Fruit fly (Drosophila melanogaster) ovary, adult (tissue): ENCODE measurements around the gene Nazo.
A peak's percentile ranks its signal among the peaks of the same experiment; 100 is the strongest.

Experiments used
- CG17801 ChIP-seq: fragments of 200-800 bp; optimal IDR thresholded peaks from 2 replicates; lab custom pipeline; 2019; ENCODE audit warnings: missing biosample characterization, mild to moderate bottlenecking, missing genetic modification characterization, moderate library complexity; ENCODE audit not compliant: partially characterized antibody

Gene Nazo

dm6 chr3R:8279970-8280369 lies 7.7 kb upstream of the Nazo start:
- no peak for TF ChIP-seq CG17801

dm6 chr3R:8282727-8283126 lies 4.9 kb upstream of the Nazo start:
- TF ChIP-seq CG17801: no peak

dm6 chr3R:8284234-8284633 lies 3.4 kb upstream of the Nazo start:
- no peak for TF ChIP-seq CG17801

- TF ChIP-seq CG17801: no peak
Measured at dm6 chr3R:8285727-8286344, 1.8 kb upstream of the Nazo start.

DNA sequence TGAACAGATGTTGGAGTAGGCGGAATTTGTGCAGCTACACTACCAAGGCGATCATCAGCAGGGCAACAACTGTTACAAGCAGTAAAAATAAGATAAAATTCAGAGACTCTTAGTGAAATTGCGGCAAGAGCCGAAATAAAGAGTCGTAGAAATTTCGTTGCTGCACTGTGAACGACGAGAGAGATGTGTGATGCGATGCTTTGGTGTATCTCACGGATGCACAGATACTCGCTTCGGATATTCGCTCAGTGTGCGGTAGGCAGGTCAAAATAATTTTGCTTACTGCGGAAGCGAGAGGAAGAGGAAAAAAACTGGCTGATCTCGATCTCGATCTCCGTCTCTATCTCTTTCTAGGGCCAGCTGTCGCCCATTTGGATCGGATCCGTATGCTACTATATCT lies 1.1 kb downstream of the Nazo start:
- TF ChIP-seq CG17801: no peak

dm6 chr3R:8290478-8290877 lies 2.8 kb downstream of the Nazo start, which contains the start of gene CG11672:
Gene CG11672, minus strand, starts transcription at chr3R:8290578.
- no peak for TF ChIP-seq CG17801

dm6 chr3R:8290940-8291339 lies 3.3 kb downstream of the Nazo start, which contains the start of gene CG31464:
Gene CG31464, plus strand, starts transcription at chr3R:8291240.
- TF ChIP-seq CG17801: no peak

dm6 chr3R:8292034-8292433 lies 4.4 kb downstream of the Nazo start, which contains the start of gene CG31463:
Gene CG31463, plus strand, starts transcription at chr3R:8292335.
- TF ChIP-seq CG17801: no peak

dm6 chr3R:8300928-8301752 lies 13.5 kb downstream of the Nazo start, which contains the start of the genes CG9626 and mRpL1:
Gene CG9626, minus strand, starts transcription at chr3R:8300978.
Gene mRpL1, plus strand, starts transcription at chr3R:8301440.
- TF ChIP-seq CG17801: no peak

dm6 chr3R:8303848-8304247 lies 16.2 kb downstream of the Nazo start, which contains the start of gene nac:
Gene nac, minus strand, starts transcription at chr3R:8304023.
- no peak for TF ChIP-seq CG17801

dm6 chr3R:8305110-8305509 lies 17.4 kb downstream of the Nazo start, which contains the start of gene Sgt1:
Gene Sgt1, minus strand, starts transcription at chr3R:8305274.
- peak; percentile 37 for TF ChIP-seq CG17801

DNA sequence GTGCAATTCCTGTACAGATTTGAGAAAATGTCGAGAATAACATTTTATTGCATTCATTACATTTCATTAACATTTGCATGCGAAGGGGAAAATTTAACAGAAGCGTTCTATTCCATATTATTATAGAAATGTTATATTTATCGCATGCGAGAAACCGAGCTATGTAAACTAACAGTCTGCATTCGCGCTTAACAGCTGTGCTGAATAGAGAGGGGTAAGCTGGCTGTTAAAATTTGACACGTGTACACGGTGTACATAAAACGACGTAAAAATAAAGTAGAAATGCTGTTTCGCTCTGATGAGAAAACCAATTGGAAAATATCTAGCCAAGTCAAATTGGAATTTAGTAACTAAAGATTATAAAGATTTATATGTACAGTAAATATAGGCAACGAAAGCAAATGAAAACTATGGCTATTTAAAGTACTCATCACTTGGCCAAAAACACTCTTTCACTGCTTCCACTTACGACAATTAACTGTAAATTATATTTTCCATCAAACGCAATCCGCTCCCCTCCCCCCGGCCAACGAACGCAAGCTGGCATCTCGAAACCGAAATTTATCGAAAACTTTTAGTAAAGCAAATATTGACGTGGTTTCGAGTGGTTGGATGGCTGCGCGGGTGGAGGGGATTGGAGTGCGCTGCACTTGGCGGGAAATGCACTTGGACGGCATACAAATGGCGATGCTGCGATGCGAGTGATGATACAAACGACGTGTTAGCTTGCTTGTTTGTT lies 18.7 kb downstream of the Nazo start:
- no peak for TF ChIP-seq CG17801

DNA sequence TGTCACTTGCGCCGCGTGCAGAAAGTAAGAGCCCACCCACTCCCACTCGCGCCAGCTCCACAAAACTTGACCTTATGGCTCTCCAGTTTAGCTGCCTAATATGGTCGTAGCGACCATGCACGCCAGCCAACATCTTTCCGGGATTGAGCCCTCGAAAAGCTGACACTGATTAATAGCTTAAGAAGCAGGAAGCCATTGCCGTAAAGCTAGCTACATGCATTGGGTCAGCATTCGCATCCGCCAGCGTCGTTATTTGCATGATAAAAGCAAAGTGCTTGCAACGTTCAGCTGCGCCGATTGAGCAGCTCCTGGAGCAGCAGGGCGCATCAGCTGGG lies 19.2 kb downstream of the Nazo start:
- no peak for TF ChIP-seq CG17801

- TF ChIP-seq CG17801: no peak
Measured at dm6 chr3R:8307283-8307682, 19.6 kb downstream of the Nazo start.

DNA sequence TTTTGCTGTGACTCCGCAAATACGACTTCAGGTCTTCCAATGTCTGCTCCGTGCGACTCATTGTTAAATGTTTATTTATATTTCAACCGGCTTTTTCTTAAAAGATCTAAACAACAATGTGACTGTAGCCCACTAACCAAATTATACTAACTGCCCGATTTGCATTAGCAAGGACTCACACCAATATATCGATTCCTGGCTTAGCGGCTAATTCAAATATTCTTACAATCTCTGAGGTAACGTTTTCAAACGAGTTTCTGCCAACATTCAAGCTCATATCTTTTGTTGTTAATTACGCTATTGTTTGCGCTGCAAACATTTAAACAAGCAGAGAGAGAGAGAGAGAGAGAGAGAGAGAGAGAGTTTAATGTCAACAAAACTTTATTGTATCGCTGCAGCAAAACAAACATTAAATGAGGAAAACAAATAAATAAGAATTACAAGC lies 20.9 kb downstream of the Nazo start, which contains the start of gene tex:
TSS of gene tex (minus strand) at position 131 of the 445 bp plus-strand sequence.
- no peak for TF ChIP-seq CG17801

- TF ChIP-seq CG17801: no peak
Measured at dm6 chr3R:8310678-8311077, 23.0 kb downstream of the Nazo start, which contains the start of gene CG11693. Gene CG11693, minus strand, starts transcription at chr3R:8310778.

- TF ChIP-seq CG17801: no peak
Measured at dm6 chr3R:8312037-8312436, 24.4 kb downstream of the Nazo start, which contains the start of the genes CG11694 and CG11698. Gene CG11694, minus strand, starts transcription at chr3R:8312137. Gene CG11698, plus strand, starts transcription at chr3R:8312188.
